Fruit fly (Drosophila melanogaster) whole organism, embryonic: ENCODE measurements around the gene CG18269.

Source experiments
- Aef1 ChIP-seq: fragments of 200-800 bp; sonication (Bioruptor generic); IDR thresholded peaks from 3 replicates; pipeline ENCODE4 v1.3.6; 2022; ENCODE audit warnings: missing biosample characterization, missing genetic modification characterization
- Bdp1 ChIP-seq: fragments of 200-800 bp; sonication (Bioruptor generic); optimal IDR thresholded peaks from 3 replicates; lab custom pipeline; 2016; ENCODE audit warnings: missing biosample characterization, missing genetic modification characterization
- CG10654 ChIP-seq: fragments of 200-800 bp; sonication (Bioruptor generic); optimal IDR thresholded peaks from 2 replicates; lab custom pipeline; 2016; ENCODE audit warnings: missing biosample characterization, missing genetic modification characterization
- CG11085 ChIP-seq: fragments of 200-800 bp; sonication (Bioruptor generic); IDR thresholded peaks from 2 replicates; pipeline ENCODE4 v1.3.6; 2022; ENCODE audit warnings: missing biosample characterization, missing genetic modification characterization
- CG11247 ChIP-seq: fragments of 200-800 bp; sonication (Bioruptor generic); IDR thresholded peaks from 2 replicates; pipeline ENCODE4 v1.3.6; 2022; ENCODE audit warnings: missing biosample characterization, missing genetic modification characterization
- CG13296 ChIP-seq: fragments of 200-800 bp; sonication (Bioruptor generic); optimal IDR thresholded peaks from 3 replicates; lab custom pipeline; 2018; ENCODE audit warnings: missing biosample characterization, mild to moderate bottlenecking, missing genetic modification characterization
- CG17359 ChIP-seq: fragments of 200-800 bp; sonication (Bioruptor generic); optimal IDR thresholded peaks from 3 replicates; lab custom pipeline; 2018; ENCODE audit warnings: missing biosample characterization, mild to moderate bottlenecking, missing genetic modification characterization, moderate library complexity
- CG17912 ChIP-seq: fragments of 200-800 bp; sonication (Bioruptor generic); optimal IDR thresholded peaks from 2 replicates; lab custom pipeline; 2018; ENCODE audit warnings: missing biosample characterization, mild to moderate bottlenecking, missing genetic modification characterization
- CG2889 ChIP-seq: fragments of 200-800 bp; sonication (Bioruptor generic); IDR thresholded peaks from 3 replicates; pipeline ENCODE4 v1.3.6; 2022; ENCODE audit warnings: missing biosample characterization, missing genetic modification characterization
- CG4730 ChIP-seq: fragments of 200-800 bp; sonication (Bioruptor generic); IDR thresholded peaks from 2 replicates; pipeline ENCODE4 v1.3.6; 2022; ENCODE audit warnings: missing biosample characterization, missing genetic modification characterization
- CG4820 ChIP-seq: fragments of 200-800 bp; sonication (Bioruptor generic); optimal IDR thresholded peaks from 3 replicates; lab custom pipeline; 2016; ENCODE audit warnings: missing biosample characterization, missing genetic modification characterization
- CG6791 ChIP-seq: fragments of 200-800 bp; sonication (Bioruptor generic); IDR thresholded peaks from 3 replicates; pipeline ENCODE4 v1.3.6; 2022; ENCODE audit warnings: missing biosample characterization, missing genetic modification characterization; ENCODE audit not compliant: partially characterized antibody
- CG6813 ChIP-seq: fragments of 200-800 bp; sonication (Bioruptor generic); optimal IDR thresholded peaks from 2 replicates; lab custom pipeline; 2017; ENCODE audit warnings: missing biosample characterization, missing genetic modification characterization, mild to moderate bottlenecking, moderate library complexity, missing genetic modification reagents
- CG8281 ChIP-seq: fragments of 200-800 bp; sonication (Bioruptor generic); optimal IDR thresholded peaks from 2 replicates; lab custom pipeline; 2018; ENCODE audit warnings: missing biosample characterization, mild to moderate bottlenecking, missing genetic modification characterization, moderate library complexity
- CG8359 ChIP-seq: fragments of 200-800 bp; sonication (Bioruptor generic); optimal IDR thresholded peaks from 2 replicates; lab custom pipeline; 2017; ENCODE audit warnings: missing biosample characterization, mild to moderate bottlenecking, missing genetic modification characterization, borderline replicate concordance
- CG9437 ChIP-seq: fragments of 200-800 bp; sonication (Bioruptor generic); optimal IDR thresholded peaks from 2 replicates; lab custom pipeline; 2018; ENCODE audit warnings: missing biosample characterization, mild to moderate bottlenecking, missing genetic modification characterization
- CrebB ChIP-seq: fragments of 200-800 bp; sonication (Bioruptor generic); optimal IDR thresholded peaks from 3 replicates; lab custom pipeline; 2018; ENCODE audit warnings: missing biosample characterization, mild to moderate bottlenecking, missing genetic modification characterization
- Deaf1 ChIP-seq: fragments of 200-800 bp; optimal IDR thresholded peaks from 3 replicates; lab custom pipeline; 2019; ENCODE audit warnings: missing biosample characterization, mild to moderate bottlenecking, missing genetic modification characterization, moderate library complexity
- E2f1 ChIP-seq: fragments of 200-800 bp; sonication (Bioruptor generic); IDR thresholded peaks from 2 replicates; pipeline ENCODE4 v1.3.6; 2022; ENCODE audit warnings: missing biosample characterization, missing genetic modification characterization
- ERR ChIP-seq: fragments of 200-800 bp; sonication (Bioruptor generic); optimal IDR thresholded peaks from 2 replicates; lab custom pipeline; 2016; ENCODE audit warnings: missing biosample characterization, missing genetic modification characterization
- Hey ChIP-seq: fragments of 200-800 bp; sonication (Bioruptor generic); optimal IDR thresholded peaks from 3 replicates; lab custom pipeline; 2018; ENCODE audit warnings: missing biosample characterization, mild to moderate bottlenecking, missing genetic modification characterization
- MTF-1 ChIP-seq: fragments of 200-800 bp; sonication (Bioruptor generic); optimal IDR thresholded peaks from 2 replicates; lab custom pipeline; 2018; ENCODE audit warnings: missing biosample characterization, mild to moderate bottlenecking, missing genetic modification characterization, borderline replicate concordance
- Mrtf ChIP-seq: fragments of 200-800 bp; sonication (Bioruptor generic); IDR thresholded peaks from 3 replicates; pipeline ENCODE4 v1.3.6; 2022; ENCODE audit warnings: missing biosample characterization, missing genetic modification characterization
- NFAT ChIP-seq: fragments of 200-800 bp; sonication (Bioruptor generic); IDR thresholded peaks from 2 replicates; pipeline ENCODE4 v1.3.6; 2022; ENCODE audit warnings: missing biosample characterization, missing genetic modification characterization
- NK7.1 ChIP-seq: fragments of 200-800 bp; sonication (Bioruptor generic); optimal IDR thresholded peaks from 3 replicates; lab custom pipeline; 2016; ENCODE audit warnings: missing biosample characterization, missing genetic modification characterization
- Oaz ChIP-seq: fragments of 200-800 bp; sonication (Bioruptor generic); IDR thresholded peaks from 2 replicates; pipeline ENCODE4 v1.3.6; 2022; ENCODE audit warnings: missing biosample characterization, missing genetic modification characterization
- Oli ChIP-seq: fragments of 200-800 bp; sonication (Bioruptor generic); optimal IDR thresholded peaks from 2 replicates; lab custom pipeline; 2018; ENCODE audit warnings: missing biosample characterization, mild to moderate bottlenecking, missing genetic modification characterization, moderate library complexity
- PHDP ChIP-seq: fragments of 200-800 bp; sonication (Bioruptor generic); optimal IDR thresholded peaks from 3 replicates; lab custom pipeline; 2018; ENCODE audit warnings: missing biosample characterization, mild to moderate bottlenecking, missing genetic modification characterization, moderate library complexity
- Sox102F ChIP-seq: fragments of 200-800 bp; sonication (Bioruptor generic); optimal IDR thresholded peaks from 2 replicates; lab custom pipeline; 2018; ENCODE audit warnings: missing biosample characterization, mild to moderate bottlenecking, missing genetic modification characterization, moderate library complexity
- Ssrp ChIP-seq: fragments of 200-800 bp; sonication (Bioruptor generic); optimal IDR thresholded peaks from 2 replicates; lab custom pipeline; 2018; ENCODE audit warnings: missing biosample characterization, mild to moderate bottlenecking, missing genetic modification characterization, moderate library complexity
- Trl ChIP-seq, 3 experiments: fragments of >200 bp in 2 of 3; fragments of 200-800 bp in 1 of 3; sonication (Bioruptor generic) in 1 of 3; optimal IDR thresholded peaks; 2 replicates in 1 of 3; 3 replicates in 2 of 3; lab custom pipeline; 2016 to 2017; ENCODE audit warnings: missing biosample characterization in 1 of 3, missing genetic modification characterization in 1 of 3
- ac ChIP-seq: fragments of 200-800 bp; sonication (Bioruptor generic); optimal IDR thresholded peaks from 3 replicates; lab custom pipeline; 2017; ENCODE audit warnings: missing biosample characterization, mild to moderate bottlenecking, missing genetic modification characterization
- az2 ChIP-seq: fragments of 200-800 bp; sonication (Bioruptor generic); optimal IDR thresholded peaks from 3 replicates; lab custom pipeline; 2016; ENCODE audit warnings: missing biosample characterization, missing genetic modification characterization
- dan ChIP-seq: fragments of 200-800 bp; sonication (Bioruptor generic); IDR thresholded peaks from 2 replicates; pipeline ENCODE4 v1.3.6; 2022; ENCODE audit warnings: missing biosample characterization, missing genetic modification characterization
- fd102C ChIP-seq: fragments of 200-800 bp; sonication (Bioruptor generic); optimal IDR thresholded peaks from 2 replicates; lab custom pipeline; 2018; ENCODE audit warnings: missing biosample characterization, mild to moderate bottlenecking, missing genetic modification characterization, moderate library complexity
- fd3F ChIP-seq: fragments of 200-800 bp; sonication (Bioruptor generic); optimal IDR thresholded peaks from 2 replicates; lab custom pipeline; 2018; ENCODE audit warnings: missing biosample characterization, mild to moderate bottlenecking, missing genetic modification characterization, moderate library complexity
- grn ChIP-seq: fragments of 200-800 bp; sonication (Bioruptor generic); optimal IDR thresholded peaks from 3 replicates; lab custom pipeline; 2017; ENCODE audit warnings: missing biosample characterization, missing genetic modification characterization
- ind ChIP-seq: fragments of 200-800 bp; sonication (Bioruptor generic); optimal IDR thresholded peaks from 3 replicates; lab custom pipeline; 2016; ENCODE audit warnings: missing biosample characterization, missing genetic modification characterization
- insv ChIP-seq, 2 experiments: fragments of 200-800 bp; sonication (Bioruptor generic); optimal IDR thresholded peaks; 3 replicates each; lab custom pipeline; 2016 to 2018; ENCODE audit warnings: missing biosample characterization in 2 of 2, missing genetic modification characterization in 2 of 2
- jing ChIP-seq: fragments of 200-800 bp; sonication (Bioruptor generic); optimal IDR thresholded peaks from 2 replicates; lab custom pipeline; 2018; ENCODE audit warnings: missing biosample characterization, mild to moderate bottlenecking, missing genetic modification characterization
- klu ChIP-seq: fragments of 200-800 bp; sonication (Bioruptor generic); IDR thresholded peaks from 2 replicates; pipeline ENCODE4 v1.3.6; 2022; ENCODE audit warnings: missing biosample characterization, missing genetic modification characterization
- kni ChIP-seq: fragments of 200-800 bp; sonication (Bioruptor generic); optimal IDR thresholded peaks from 3 replicates; lab custom pipeline; 2017; ENCODE audit warnings: mild to moderate bottlenecking, missing biosample characterization, missing genetic modification reagents, missing genetic modification characterization
- mld ChIP-seq: fragments of 200-800 bp; sonication (Bioruptor generic); IDR thresholded peaks from 3 replicates; pipeline ENCODE4 v1.3.6; 2022; ENCODE audit warnings: missing biosample characterization, missing genetic modification characterization; ENCODE audit not compliant: partially characterized antibody
- oc ChIP-seq: fragments of 200-800 bp; sonication (Bioruptor generic); optimal IDR thresholded peaks from 2 replicates; lab custom pipeline; 2018; ENCODE audit warnings: missing biosample characterization, mild to moderate bottlenecking, missing genetic modification characterization, moderate library complexity
- pb ChIP-seq: fragments of 200-800 bp; sonication (Bioruptor generic); optimal IDR thresholded peaks from 3 replicates; lab custom pipeline; 2016; ENCODE audit warnings: missing biosample characterization, missing genetic modification characterization
- sens ChIP-seq: fragments of 200-800 bp; sonication (Bioruptor generic); peaks from one replicate; lab custom pipeline; 2016; ENCODE audit warnings: missing biosample characterization, missing genetic modification characterization
- ssp ChIP-seq: fragments of 200-800 bp; sonication (Bioruptor generic); IDR thresholded peaks from 2 replicates; pipeline ENCODE4 v1.3.6; 2022; ENCODE audit warnings: missing biosample characterization, missing genetic modification characterization
- sug ChIP-seq: fragments of 200-800 bp; optimal IDR thresholded peaks from 2 replicates; lab custom pipeline; 2019; ENCODE audit warnings: missing biosample characterization, mild to moderate bottlenecking, missing genetic modification characterization, moderate library complexity
- ttk ChIP-seq: fragments of 200-800 bp; sonication (Bioruptor generic); IDR thresholded peaks from 2 replicates; pipeline ENCODE4 v2.1.2; 2022; ENCODE audit warnings: missing biosample characterization, missing genetic modification characterization

Gene CG18269

dm6 chr2L:5523848-5524473 lies 27.7 kb upstream of the CG18269 start, which contains the start of the genes Vps52 and Elp4 (continued):
- TF ChIP-seq Deaf1 (tag; lab: Kevin White, UChicago) (peak; percentile 51), CG6791 (GFP tag; lab: Robert Waterston, UW) (peak; percentile 80), sens (GFP tag; lab: Kevin White, UChicago) (peak; percentile 93), fd102C (GFP tag; lab: Kevin White, UChicago) (no peak), Trl (optimal IDR thresholded peaks at IDR 0.05; lab: Kevin White, UChicago) (no peak), Trl (GFP tag; optimal IDR thresholded peaks at IDR 0.05; lab: Kevin White, UChicago) (peak; percentile 22), E2f1 (GFP tag; lab: Robert Waterston, UW) (peak; percentile 66), az2 (GFP tag; lab: Kevin White, UChicago) (peak; percentile 77), CG8359 (GFP tag; lab: Kevin White, UChicago) (no peak), NK7.1 (GFP tag; lab: Kevin White, UChicago) (peak; percentile 20), CG8281 (no peak), jing (GFP tag; lab: Kevin White, UChicago) (no peak), grn (GFP tag; lab: Kevin White, UChicago) (no peak), NFAT (GFP tag; lab: Robert Waterston, UW) (peak; percentile 63), CG10654 (GFP tag; lab: Kevin White, UChicago) (peak; percentile 65), Hey (tag; lab: Kevin White, UChicago) (no peak), CG13296 (peak; percentile 79), Oaz (GFP tag; lab: Robert Waterston, UW) (no peak), CG17359 (tag; lab: Kevin White, UChicago) (peak; percentile 75), ind (GFP tag; lab: Kevin White, UChicago) (peak; percentile 78), sug (peak; percentile 85), PHDP (tag; lab: Kevin White, UChicago) (peak; percentile 77), fd3F (GFP tag; lab: Kevin White, UChicago) (peak; percentile 78), pb (GFP tag; lab: Kevin White, UChicago) (no peak), CG9437 (GFP tag; lab: Kevin White, UChicago) (peak; percentile 65), ERR (no peak), CG11247 (GFP tag; lab: Robert Waterston, UW) (peak; percentile 65), ssp (GFP tag; lab: Robert Waterston, UW) (peak; percentile 80), Ssrp (tag; lab: Kevin White, UChicago) (peak; percentile 81), CG2889 (GFP tag; lab: Robert Waterston, UW) (peak; percentile 47; the same call in 1 of the 3 replicates), CG4820 (GFP tag; lab: Kevin White, UChicago) (peak; percentile 54), dan (GFP tag; lab: Robert Waterston, UW) (no peak), Sox102F (GFP tag; lab: Kevin White, UChicago) (no peak), insv (GFP tag; optimal IDR thresholded peaks at IDR 0.05; lab: Kevin White, UChicago) (peak in 1 of 2 experiments; percentile 51), Bdp1 (GFP tag; lab: Kevin White, UChicago) (no peak), CrebB (tag; lab: Kevin White, UChicago) (no peak), Aef1 (peak; percentile 66), klu (peak; percentile 58; the same call in 1 of the 2 replicates), CG4730 (GFP tag; lab: Robert Waterston, UW) (peak; percentile 60), mld (GFP tag; lab: Robert Waterston, UW) (0 out of 3 replicates have a peak, but pooled peaks have one; percentile 48), CG6813 (GFP tag; lab: Kevin White, UChicago) (no peak), Mrtf (GFP tag; lab: Robert Waterston, UW) (no peak; the same call in 2 of the 3 replicates), Oli (tag; lab: Kevin White, UChicago) (peak; percentile 70), ac (GFP tag; lab: Kevin White, UChicago) (no peak), kni (GFP tag; lab: Kevin White, UChicago) (no peak), ttk (GFP tag; lab: Robert Waterston, UW) (peak; percentile 58), oc (tag; lab: Kevin White, UChicago) (peak; percentile 53), MTF-1 (no peak), CG17912 (GFP tag; lab: Kevin White, UChicago) (peak; percentile 5), CG11085 (peak; percentile 57; the same call in 1 of the 2 replicates)
